Fruit fly (Drosophila melanogaster): Measurements from ENCODE around the gene Kpc1.

- TF ChIP-seq fd96Ca (GFP tag; IDR thresholded peaks at IDR 0.05): no peak
- TF ChIP-seq CG8159 (tag; optimal IDR thresholded peaks at IDR 0.05): no peak
- no peak for TF ChIP-seq Ets98B (GFP tag; IDR thresholded peaks at IDR 0.05)
- TF ChIP-seq CG13204 (GFP tag; optimal IDR thresholded peaks at IDR 0.05): no peak
- no peak for TF ChIP-seq CG9948 (tag; optimal IDR thresholded peaks at IDR 0.05)
- no peak for TF ChIP-seq D1 (tag; optimal IDR thresholded peaks at IDR 0.05)
- TF ChIP-seq EcR (GFP tag; optimal IDR thresholded peaks at IDR 0.05): peak; percentile 52
- TF ChIP-seq gl (tag; optimal IDR thresholded peaks at IDR 0.05): no peak
- no peak for TF ChIP-seq CG34367 (tag; optimal IDR thresholded peaks at IDR 0.05)
- TF ChIP-seq Pif1A (GFP tag; optimal IDR thresholded peaks at IDR 0.05): no peak
- no peak for TF ChIP-seq CG10348 (GFP tag; IDR thresholded peaks at IDR 0.05)
- TF ChIP-seq CG4496 (GFP tag; IDR thresholded peaks at IDR 0.05): no peak
- TF ChIP-seq CG14655 (GFP tag; optimal IDR thresholded peaks at IDR 0.05): no peak
Measured at dm6 chr3R:15198052-15198793, 2.2 kb upstream of the Kpc1 start.

Measured in whole organism, pupa.